2 worm cellular contexts compared by ENCODE assay signal in genomic region chrX:11038221-11038620, ce11.
TF ChIP-seq lines count a peak whose summit lies in the region.

No protein-coding gene starts in this region.

TF ChIP-seq in whole organism, L1 larva, 84 proteins besides CTCF, POLR2A, EP300 and RAD21:
- no peak for TF ChIP-seq egl-13 (tag; optimal IDR thresholded peaks at IDR 0.05; lab: Kevin White, UChicago)
- no peak for TF ChIP-seq ztf-11 (tag; optimal IDR thresholded peaks at IDR 0.05; lab: Kevin White, UChicago)
- peak; percentile 26 for TF ChIP-seq lin-14 (GFP tag; optimal IDR thresholded peaks at IDR 0.05; lab: Kevin White, UChicago)
- no peak for TF ChIP-seq sptf-1 (tag; optimal IDR thresholded peaks at IDR 0.05; lab: Kevin White, UChicago)
- no peak for TF ChIP-seq F16B12.6 (tag; optimal IDR thresholded peaks at IDR 0.05; lab: Kevin White, UChicago)
- no peak for TF ChIP-seq aha-1 (tag; optimal IDR thresholded peaks at IDR 0.05; lab: Kevin White, UChicago)
- TF ChIP-seq efl-1 (optimal IDR thresholded peaks at IDR 0.05; lab: Kevin White, UChicago): no peak
- peak in 1 of 2 experiments; percentile 56 for TF ChIP-seq efl-1 (GFP tag; optimal IDR thresholded peaks at IDR 0.05 in 1 of 2; lab: Kevin White, UChicago)
- TF ChIP-seq elt-3 (tag; optimal IDR thresholded peaks at IDR 0.05; lab: Kevin White, UChicago): no peak
- no peak for TF ChIP-seq nhr-237 (tag; optimal IDR thresholded peaks at IDR 0.05; lab: Kevin White, UChicago)
- no peak for TF ChIP-seq ets-5 (GFP tag; IDR thresholded peaks at IDR 0.05; lab: Robert Waterston, UW)
- TF ChIP-seq tbx-2 (tag; optimal IDR thresholded peaks at IDR 0.05; lab: Kevin White, UChicago): no peak
- no peak for TF ChIP-seq lin-39 (tag; optimal IDR thresholded peaks at IDR 0.05; lab: Kevin White, UChicago)
- TF ChIP-seq mef-2 (tag; optimal IDR thresholded peaks at IDR 0.05; lab: Kevin White, UChicago): no peak
- TF ChIP-seq blmp-1 (tag; optimal IDR thresholded peaks at IDR 0.05; lab: Kevin White, UChicago): no peak
- peak; percentile 38 for TF ChIP-seq dsc-1 (tag; optimal IDR thresholded peaks at IDR 0.05; lab: Kevin White, UChicago)

TF ChIP-seq in whole organism, mixed stage, embryonic, 35 proteins besides CTCF, POLR2A, EP300 and RAD21:
- peak; percentile 70 for TF ChIP-seq ces-1 (GFP tag; optimal IDR thresholded peaks at IDR 0.05; lab: Kevin White, UChicago)
- no peak for TF ChIP-seq ceh-43 (GFP tag; optimal IDR thresholded peaks at IDR 0.05; lab: Kevin White, UChicago)

Comparison
In these comparisons a context has a peak if more than half of its experiments do, and no peak if none do; other contexts are left out.
1. Of the 14 proteins assayed by ChIP-seq in both whole organism, L1 larva and whole organism, mixed stage, embryonic: peak only in whole organism, L1 larva: none; only in whole organism, mixed stage, embryonic: ces-1; in both: none; in neither: 13.